Worm (Caenorhabditis elegans): ENCODE data around the gene attf-3.
"Not testable (repeated sequence)": the region's sequence is repeated elsewhere in the genome, so short reads cannot be mapped to it uniquely, and the experiment has no call there.

ce11 chrIII:98822-99221, 12.6 kb upstream of the attf-3 start, which contains the start of gene C29F9.9:
- not testable (repeated sequence) for TF ChIP-seq nhr-12, lsy-2, snpc-4, elt-3, ZK546.5 (tag; optimal IDR thresholded peaks at IDR 0.05)

Data from whole organism, L2 larva.